Worm (Caenorhabditis elegans) whole organism, young adult: Measurements from ENCODE around the gene mpz-5.

Experiments used
- C17E4.6 ChIP-seq: fragments of 200-800 bp; sonication (Bioruptor generic); IDR thresholded peaks from 2 replicates; pipeline ENCODE4 v1.3.6; 2022; ENCODE audit warnings: missing genetic modification reagents, missing genetic modification characterization, missing compliant biosample characterization
- D2030.7 ChIP-seq: fragments of 200-800 bp; sonication (Bioruptor generic); IDR thresholded peaks from 2 replicates; pipeline ENCODE4 v1.3.6; 2022; ENCODE audit warnings: missing genetic modification reagents, missing genetic modification characterization, missing compliant biosample characterization
- F10E7.11 ChIP-seq: sonication (generic microtip); optimal IDR thresholded peaks from 2 replicates; lab custom pipeline; 2017; ENCODE audit warnings: mild to moderate bottlenecking, missing genetic modification characterization, moderate library complexity, missing compliant biosample characterization
- F37B4.10 ChIP-seq: fragments of 200-800 bp; sonication (Bioruptor generic); IDR thresholded peaks from 2 replicates; pipeline ENCODE4 v1.3.6; 2022; ENCODE audit warnings: missing genetic modification characterization, missing compliant biosample characterization
- F49E8.2 ChIP-seq: sonication (generic microtip); optimal IDR thresholded peaks from 3 replicates; lab custom pipeline; 2017; ENCODE audit warnings: missing genetic modification characterization, mild to moderate bottlenecking, missing compliant biosample characterization, antibody characterized with exemption, moderate library complexity; ENCODE audit not compliant: insufficient read depth
- F52B5.7 ChIP-seq: sonication (generic microtip); optimal IDR thresholded peaks from 2 replicates; lab custom pipeline; 2016; ENCODE audit warnings: mild to moderate bottlenecking, missing genetic modification characterization, missing compliant biosample characterization
- K11D2.4 ChIP-seq: fragments of 200-800 bp; sonication (Bioruptor generic); IDR thresholded peaks from 2 replicates; pipeline ENCODE4 v1.3.6; 2022; ENCODE audit warnings: missing genetic modification reagents, missing genetic modification characterization, missing compliant biosample characterization
- K12H6.12 ChIP-seq: fragments of 200-800 bp; sonication (Bioruptor generic); optimal IDR thresholded peaks from 2 replicates; lab custom pipeline; 2018; ENCODE audit warnings: mild to moderate bottlenecking, missing genetic modification characterization, missing compliant biosample characterization
- T26A5.8 ChIP-seq: sonication (generic microtip); optimal IDR thresholded peaks from 2 replicates; lab custom pipeline; 2016; ENCODE audit warnings: missing genetic modification characterization, missing compliant biosample characterization
- Y56A3A.18 ChIP-seq: fragments of 200-800 bp; sonication (Bioruptor generic); IDR thresholded peaks from 2 replicates; pipeline ENCODE4 v1.3.6; 2022; ENCODE audit warnings: missing genetic modification reagents, missing genetic modification characterization, missing compliant biosample characterization
- Y79H2A.3 ChIP-seq: fragments of 200-800 bp; sonication (Bioruptor generic); conservative IDR thresholded peaks from 2 replicates; pipeline ENCODE4 v1.3.6; 2022; ENCODE audit warnings: missing genetic modification reagents, missing genetic modification characterization, missing compliant biosample characterization
- akir-1 ChIP-seq: fragments of 200-800 bp; sonication (Bioruptor generic); optimal IDR thresholded peaks from 2 replicates; lab custom pipeline; 2018; ENCODE audit warnings: mild to moderate bottlenecking, missing genetic modification characterization, moderate library complexity, missing compliant biosample characterization
- atf-7 ChIP-seq: sonication (generic microtip); optimal IDR thresholded peaks from 2 replicates; lab custom pipeline; 2017; ENCODE audit warnings: mild to moderate bottlenecking, missing genetic modification characterization, missing compliant biosample characterization
- athp-1 ChIP-seq: sonication (generic microtip); optimal IDR thresholded peaks from 2 replicates; lab custom pipeline; 2017; ENCODE audit warnings: mild to moderate bottlenecking, missing genetic modification characterization, missing compliant biosample characterization
- attf-5 ChIP-seq: fragments of 200-800 bp; sonication (Bioruptor generic); optimal IDR thresholded peaks from 2 replicates; lab custom pipeline; 2018; ENCODE audit warnings: mild to moderate bottlenecking, missing genetic modification characterization, missing compliant biosample characterization
- attf-6 ChIP-seq: fragments of 200-800 bp; sonication (Bioruptor generic); IDR thresholded peaks from 2 replicates; pipeline ENCODE4 v1.3.6; 2022; ENCODE audit warnings: missing genetic modification reagents, missing genetic modification characterization, missing compliant biosample characterization
- cebp-1 ChIP-seq, 2 experiments: fragments of 200-800 bp in 1 of 2; sonication (Bioruptor generic) in 1 of 2; sonication (generic microtip) in 1 of 2; IDR thresholded peaks in 1 of 2; optimal IDR thresholded peaks in 1 of 2; 2 replicates each; pipeline versions ENCODE4 v1.3.6 to Lab custom; 2017 to 2022; ENCODE audit warnings: missing compliant biosample characterization in 2 of 2, missing genetic modification characterization in 2 of 2, mild to moderate bottlenecking in 1 of 2, missing genetic modification reagents in 1 of 2, moderate library complexity in 1 of 2
- ceh-27 ChIP-seq: fragments of 200-800 bp; sonication (Bioruptor generic); optimal IDR thresholded peaks from 2 replicates; lab custom pipeline; 2018; ENCODE audit warnings: mild to moderate bottlenecking, missing genetic modification characterization, moderate library complexity, missing compliant biosample characterization
- ceh-58 ChIP-seq: fragments of 200-800 bp; sonication (Bioruptor generic); IDR thresholded peaks from 2 replicates; pipeline ENCODE4 v1.3.6; 2022; ENCODE audit warnings: missing genetic modification characterization, missing compliant biosample characterization
- dpff-1 ChIP-seq: sonication (generic microtip); optimal IDR thresholded peaks from 2 replicates; lab custom pipeline; 2017; ENCODE audit warnings: mild to moderate bottlenecking, missing genetic modification characterization, missing compliant biosample characterization
- efl-1 ChIP-seq: fragments of 150-350 bp; optimal IDR thresholded peaks from 2 replicates; lab custom pipeline; 2014; ENCODE audit warnings: missing biosample characterization, missing genetic modification reagents, missing genetic modification characterization
- egrh-3 ChIP-seq: fragments of 200-800 bp; sonication (Bioruptor generic); IDR thresholded peaks from 2 replicates; pipeline ENCODE4 v1.3.6; 2022; ENCODE audit warnings: missing genetic modification reagents, missing genetic modification characterization, missing compliant biosample characterization
- gei-17 ChIP-seq: fragments of 200-800 bp; sonication (Bioruptor generic); optimal IDR thresholded peaks from 2 replicates; lab custom pipeline; 2018; ENCODE audit warnings: mild to moderate bottlenecking, missing genetic modification characterization, missing compliant biosample characterization
- hmg-1.2 ChIP-seq: fragments of 200-800 bp; sonication (Bioruptor generic); IDR thresholded peaks from 2 replicates; pipeline ENCODE4 v1.3.6; 2022; ENCODE audit warnings: missing genetic modification reagents, missing genetic modification characterization, missing compliant biosample characterization
- lin-35 ChIP-seq, 3 experiments: fragments of 150-350 bp in 2 of 3; sonication (generic microtip) in 1 of 3; optimal IDR thresholded peaks; 2 replicates each; lab custom pipeline; 2014 to 2018; ENCODE audit warnings: missing biosample characterization in 3 of 3, missing genetic modification characterization in 3 of 3, missing genetic modification reagents in 3 of 3
- lin-40 ChIP-seq: sonication (generic microtip); optimal IDR thresholded peaks from 2 replicates; lab custom pipeline; 2016; ENCODE audit warnings: missing genetic modification characterization, mild to moderate bottlenecking, missing compliant biosample characterization, missing genotype, missing genetic modification reagents
- lir-1 ChIP-seq: fragments of 200-800 bp; sonication (Bioruptor generic); conservative IDR thresholded peaks from 2 replicates; pipeline ENCODE4 v1.3.6; 2022; ENCODE audit warnings: missing genetic modification reagents, missing genetic modification characterization, missing compliant biosample characterization
- lsy-27 ChIP-seq: sonication (generic microtip); optimal IDR thresholded peaks from 2 replicates; lab custom pipeline; 2017; ENCODE audit warnings: missing genetic modification characterization, mild to moderate bottlenecking, missing compliant biosample characterization, antibody characterized with exemption, missing genotype, borderline replicate concordance; ENCODE audit not compliant: insufficient read depth
- mcd-1 ChIP-seq: fragments of 200-800 bp; sonication (Bioruptor generic); IDR thresholded peaks from 2 replicates; pipeline ENCODE4 v1.3.6; 2022; ENCODE audit warnings: missing genetic modification reagents, missing genetic modification characterization, missing compliant biosample characterization
- nfya-2 ChIP-seq: fragments of 200-800 bp; sonication (Bioruptor generic); IDR thresholded peaks from 2 replicates; pipeline ENCODE4 v1.3.6; 2022; ENCODE audit warnings: missing genetic modification reagents, missing genetic modification characterization, missing compliant biosample characterization
- nfyb-1 ChIP-seq: fragments of 200-800 bp; sonication (Bioruptor generic); IDR thresholded peaks from 2 replicates; pipeline ENCODE4 v1.3.6; 2022; ENCODE audit warnings: missing genetic modification reagents, missing genetic modification characterization, missing compliant biosample characterization
- nhr-80 ChIP-seq: sonication (generic microtip); optimal IDR thresholded peaks from 2 replicates; lab custom pipeline; 2016; ENCODE audit warnings: missing genetic modification characterization, missing compliant biosample characterization
- repo-1 ChIP-seq: sonication (generic microtip); optimal IDR thresholded peaks from 2 replicates; lab custom pipeline; 2017; ENCODE audit warnings: mild to moderate bottlenecking, missing genetic modification characterization, missing compliant biosample characterization
- sea-2 ChIP-seq: fragments of 200-800 bp; sonication (Bioruptor generic); IDR thresholded peaks from 2 replicates; pipeline ENCODE4 v1.3.6; 2022; ENCODE audit warnings: missing genetic modification characterization, missing compliant biosample characterization
- snpc-1.1 ChIP-seq: sonication (generic microtip); optimal IDR thresholded peaks from 2 replicates; lab custom pipeline; 2017; ENCODE audit warnings: missing genetic modification characterization, mild to moderate bottlenecking, missing compliant biosample characterization, antibody characterized with exemption, moderate library complexity, missing genotype, missing genetic modification reagents; ENCODE audit not compliant: insufficient read depth
- snpc-1.3 ChIP-seq: sonication (generic microtip); optimal IDR thresholded peaks from 2 replicates; lab custom pipeline; 2017; ENCODE audit warnings: missing genetic modification characterization, mild to moderate bottlenecking, missing compliant biosample characterization, antibody characterized with exemption, moderate library complexity, missing genotype, missing genetic modification reagents; ENCODE audit not compliant: insufficient read depth
- snpc-4 ChIP-seq, 5 experiments: fragments of 150-350 bp in 1 of 5; sonication (generic microtip) in 4 of 5; optimal IDR thresholded peaks; 2 replicates each; lab custom pipeline; 2014 to 2018; ENCODE audit warnings: missing genetic modification characterization in 5 of 5, missing biosample characterization in 3 of 5, antibody characterized with exemption in 2 of 5, mild to moderate bottlenecking in 2 of 5, missing compliant biosample characterization in 2 of 5, missing genotype in 2 of 5, moderate library complexity in 2 of 5, missing genetic modification reagents in 1 of 5
- somi-1 ChIP-seq: fragments of 200-800 bp; sonication (Bioruptor generic); optimal IDR thresholded peaks from 2 replicates; lab custom pipeline; 2018; ENCODE audit warnings: mild to moderate bottlenecking, missing genetic modification characterization, missing compliant biosample characterization
- tbp1 ChIP-seq: fragments of 200-800 bp; sonication (Bioruptor generic); optimal IDR thresholded peaks from 2 replicates; lab custom pipeline; 2018; ENCODE audit warnings: mild to moderate bottlenecking, missing genetic modification characterization, missing compliant biosample characterization
- unc-130 ChIP-seq: sonication (generic microtip); optimal IDR thresholded peaks from 2 replicates; lab custom pipeline; 2016; ENCODE audit warnings: missing genetic modification reagents, missing genetic modification characterization, missing compliant biosample characterization
- unc-62 ChIP-seq: fragments of 150-350 bp; optimal IDR thresholded peaks from 2 replicates; lab custom pipeline; 2014; ENCODE audit warnings: missing biosample characterization, missing genetic modification reagents, missing genetic modification characterization
- xnd-1 ChIP-seq: sonication (generic microtip); optimal IDR thresholded peaks from 2 replicates; lab custom pipeline; 2016; ENCODE audit warnings: missing genotype, missing genetic modification reagents, missing genetic modification characterization, missing compliant biosample characterization
- ztf-22 ChIP-seq: fragments of 200-800 bp; sonication (Bioruptor generic); optimal IDR thresholded peaks from 2 replicates; lab custom pipeline; 2018; ENCODE audit warnings: mild to moderate bottlenecking, missing genetic modification characterization, moderate library complexity, missing compliant biosample characterization
- ztf-26 ChIP-seq: sonication (generic microtip); optimal IDR thresholded peaks from 2 replicates; lab custom pipeline; 2017; ENCODE audit warnings: missing genetic modification characterization, missing compliant biosample characterization
- ztf-6 ChIP-seq: fragments of 200-800 bp; sonication (Bioruptor generic); IDR thresholded peaks from 2 replicates; pipeline ENCODE4 v1.3.6; 2022; ENCODE audit warnings: missing genetic modification reagents, missing genetic modification characterization, missing compliant biosample characterization

mpz-5 gene

ce11 chrIV:10331882-10332281 is 41.7 kb downstream of the mpz-5 start:
- no peak for TF ChIP-seq F52B5.7
- TF ChIP-seq attf-5 (GFP tag; lab: Kevin White, UChicago), result peak; percentile 21
- no peak for TF ChIP-seq nfyb-1
- TF ChIP-seq snpc-1.3 (tag; lab: Kevin White, UChicago), result no peak
- no peak for TF ChIP-seq K12H6.12 (tag; lab: Kevin White, UChicago)
- TF ChIP-seq cebp-1 (GFP tag; IDR thresholded peaks at IDR 0.05; lab: Robert Waterston, UW), result no peak
- TF ChIP-seq cebp-1 (tag; optimal IDR thresholded peaks at IDR 0.05; lab: Kevin White, UChicago), result peak; percentile 38
- no peak for TF ChIP-seq akir-1 (GFP tag; lab: Kevin White, UChicago)
- TF ChIP-seq lin-35 (GFP tag; optimal IDR thresholded peaks at IDR 0.05; lab: Kevin White, UChicago), result no peak
- TF ChIP-seq atf-7 (tag; lab: Kevin White, UChicago), result peak; percentile 52
- TF ChIP-seq unc-62 (GFP tag; lab: Kevin White, UChicago), result peak; percentile 50
- TF ChIP-seq nhr-80 (tag; lab: Kevin White, UChicago), result peak; percentile 72
- TF ChIP-seq mcd-1 (GFP tag; lab: Robert Waterston, UW), result no peak
- no peak for TF ChIP-seq somi-1 (GFP tag; lab: Kevin White, UChicago)
- no peak for TF ChIP-seq lin-40
- 0 out of 2 replicates have a peak, but pooled peaks have one; percentile 28 for TF ChIP-seq K11D2.4 (GFP tag; lab: Robert Waterston, UW)

- TF ChIP-seq unc-130 (GFP tag; lab: Kevin White, UChicago) (no peak), F10E7.11 (tag; lab: Kevin White, UChicago) (no peak), D2030.7 (GFP tag; lab: Robert Waterston, UW) (no peak), repo-1 (tag; lab: Kevin White, UChicago) (no peak), akir-1 (GFP tag; lab: Kevin White, UChicago) (no peak), ceh-58 (GFP tag; lab: Robert Waterston, UW) (no peak), snpc-4 (GFP tag; optimal IDR thresholded peaks at IDR 0.05; lab: Kevin White, UChicago) (no peak), snpc-4 (tag; optimal IDR thresholded peaks at IDR 0.05; lab: Kevin White, UChicago) (no peak), efl-1 (no peak), T26A5.8 (no peak), F37B4.10 (no peak), C17E4.6 (no peak), ztf-6 (GFP tag; lab: Robert Waterston, UW) (no peak), snpc-1.1 (tag; lab: Kevin White, UChicago) (no peak), xnd-1 (tag; lab: Kevin White, UChicago) (no peak), ztf-22 (GFP tag; lab: Kevin White, UChicago) (peak; percentile 15), tbp1 (GFP tag; lab: Kevin White, UChicago) (no peak), snpc-1.3 (tag; lab: Kevin White, UChicago) (no peak), Y79H2A.3 (GFP tag; lab: Robert Waterston, UW) (no peak), hmg-1.2 (GFP tag; lab: Robert Waterston, UW) (no peak), ztf-26 (tag; lab: Kevin White, UChicago) (no peak), F49E8.2 (tag; lab: Kevin White, UChicago) (no peak), dpff-1 (tag; lab: Kevin White, UChicago) (no peak), F52B5.7 (no peak), Y56A3A.18 (no peak), atf-7 (tag; lab: Kevin White, UChicago) (peak; percentile 42), nfya-2 (GFP tag; lab: Robert Waterston, UW) (no peak), sea-2 (GFP tag; lab: Robert Waterston, UW) (no peak), lsy-27 (no peak), nhr-80 (tag; lab: Kevin White, UChicago) (peak; percentile 75), attf-5 (GFP tag; lab: Kevin White, UChicago) (no peak), lir-1 (GFP tag; lab: Robert Waterston, UW) (no peak), egrh-3 (peak; percentile 64; the same call in 1 of the 2 replicates), ceh-27 (GFP tag; lab: Kevin White, UChicago) (peak; percentile 36), unc-62 (GFP tag; lab: Kevin White, UChicago) (no peak), gei-17 (GFP tag; lab: Kevin White, UChicago) (no peak), attf-6 (GFP tag; lab: Robert Waterston, UW) (no peak), athp-1 (tag; lab: Kevin White, UChicago) (no peak)
Measured at ce11 chrIV:10330962-10331361, 42.7 kb downstream of the mpz-5 start.
